Worm (Caenorhabditis elegans) whole organism, midembryonic: Measurements from ENCODE around the gene sqv-1.

Source experiments
- cog-1 ChIP-seq: sonication (generic microtip); optimal IDR thresholded peaks from 2 replicates; lab custom pipeline; 2016; ENCODE audit warnings: missing genetic modification characterization, missing compliant biosample characterization
- ztf-23 ChIP-seq: fragments of 200-800 bp; sonication (Bioruptor generic); IDR thresholded peaks from 2 replicates; pipeline ENCODE4 v1.3.6; 2022; ENCODE audit warnings: missing genetic modification reagents, missing genetic modification characterization, missing compliant biosample characterization

DNA sequence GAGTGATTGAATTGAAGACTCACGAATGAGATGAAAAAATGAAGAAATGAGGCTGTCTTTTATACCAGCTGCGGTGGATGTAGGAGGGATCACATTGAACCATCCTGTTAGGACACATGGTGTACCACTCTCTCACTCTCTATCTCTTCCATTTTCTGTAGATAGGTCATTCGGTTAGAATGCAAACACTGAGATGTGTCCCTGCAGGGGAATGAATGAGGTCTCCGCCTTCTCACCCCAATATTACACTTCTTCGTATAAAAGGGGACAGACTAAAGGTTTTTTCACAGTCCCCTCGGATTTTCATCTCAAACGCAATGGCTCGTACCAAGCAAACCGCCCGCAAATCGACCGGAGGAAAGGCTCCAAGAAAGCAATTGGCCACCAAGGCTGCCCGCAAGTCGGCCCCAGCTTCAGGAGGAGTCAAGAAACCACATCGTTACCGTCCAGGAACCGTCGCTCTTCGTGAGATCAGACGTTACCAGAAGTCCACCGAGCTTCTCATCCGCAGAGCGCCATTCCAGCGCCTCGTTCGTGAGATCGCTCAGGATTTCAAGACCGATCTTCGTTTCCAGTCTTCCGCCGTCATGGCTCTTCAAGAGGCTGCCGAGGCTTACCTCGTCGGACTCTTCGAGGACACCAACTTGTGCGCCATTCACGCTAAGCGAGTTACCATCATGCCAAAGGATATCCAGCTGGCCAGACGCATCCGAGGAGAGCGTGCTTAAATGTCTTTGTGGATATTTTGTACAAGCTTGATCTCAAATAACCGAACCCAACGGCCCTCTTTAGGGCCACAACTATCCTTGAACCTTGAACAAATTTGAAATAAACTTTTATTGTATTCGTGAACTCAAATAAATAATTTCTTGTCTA lies 26.7 kb upstream of the sqv-1 start, which contains the start of gene his-32:
- TF ChIP-seq ztf-23 (GFP tag; lab: Robert Waterston, UW), result no peak
- TF ChIP-seq cog-1, result peak; percentile 87
